Worm (Caenorhabditis elegans) whole organism, L3 larva: Measurements from ENCODE around the gene ZC443.3.

Source experiments
- R02D3.7 ChIP-seq: fragments of 150-350 bp; optimal IDR thresholded peaks from 2 replicates; lab custom pipeline; 2014; ENCODE audit warnings: missing biosample characterization, missing genetic modification characterization
- ZK546.5 ChIP-seq: sonication (generic microtip); optimal IDR thresholded peaks from 2 replicates; lab custom pipeline; 2017; ENCODE audit warnings: missing biosample characterization, missing genetic modification characterization
- ceh-82 ChIP-seq: fragments of 150-350 bp; optimal IDR thresholded peaks from 2 replicates; lab custom pipeline; 2014; ENCODE audit warnings: missing biosample characterization, missing genetic modification characterization
- egl-27 ChIP-seq: sonication (generic microtip); optimal IDR thresholded peaks from 4 replicates; lab custom pipeline; 2017; ENCODE audit warnings: missing biosample characterization, missing genetic modification reagents, missing genetic modification characterization
- egl-5 ChIP-seq: fragments of 150-350 bp; optimal IDR thresholded peaks from 2 replicates; lab custom pipeline; 2017; ENCODE audit warnings: missing biosample characterization, missing genetic modification reagents, missing genetic modification characterization, inconsistent platforms
- elt-1 ChIP-seq: fragments of 150-350 bp; optimal IDR thresholded peaks from 2 replicates; lab custom pipeline; 2014; ENCODE audit warnings: missing biosample characterization, missing genetic modification characterization
- elt-3 ChIP-seq, 3 experiments: fragments of 150-350 bp in 1 of 3; sonication (generic microtip) in 2 of 3; optimal IDR thresholded peaks; 2 replicates in 2 of 3; 4 replicates in 1 of 3; lab custom pipeline; 2014 to 2017; ENCODE audit warnings: missing biosample characterization in 3 of 3, missing genetic modification characterization in 3 of 3
- fkh-10 ChIP-seq: sonication (generic microtip); optimal IDR thresholded peaks from 2 replicates; lab custom pipeline; 2017; ENCODE audit warnings: missing biosample characterization, missing genetic modification reagents, missing genetic modification characterization
- fkh-2 ChIP-seq: fragments of 150-350 bp; optimal IDR thresholded peaks from 2 replicates; lab custom pipeline; 2014; ENCODE audit warnings: missing biosample characterization, missing genetic modification reagents, missing genetic modification characterization
- fos-1 ChIP-seq: fragments of 150-350 bp; optimal IDR thresholded peaks from 2 replicates; lab custom pipeline; 2014; ENCODE audit warnings: missing biosample characterization, missing genetic modification characterization
- lin-15B ChIP-seq: fragments of 150-350 bp; optimal IDR thresholded peaks from 2 replicates; lab custom pipeline; 2014; ENCODE audit warnings: missing biosample characterization, missing genetic modification characterization
- lin-39 ChIP-seq: fragments of 150-350 bp; optimal IDR thresholded peaks from 2 replicates; lab custom pipeline; 2018; ENCODE audit warnings: missing biosample characterization, missing genetic modification reagents, missing genetic modification characterization
- lsy-12 ChIP-seq: sonication (generic microtip); optimal IDR thresholded peaks from 2 replicates; lab custom pipeline; 2016; ENCODE audit warnings: mild to moderate bottlenecking, missing genetic modification characterization, missing compliant biosample characterization
- mdl-1 ChIP-seq: fragments of 150-350 bp; optimal IDR thresholded peaks from 2 replicates; lab custom pipeline; 2014; ENCODE audit warnings: missing biosample characterization, missing genetic modification characterization
- mml-1 ChIP-seq: fragments of 150-350 bp; sonication (generic microtip); optimal IDR thresholded peaks from 3 replicates; lab custom pipeline; 2014; ENCODE audit warnings: missing biosample characterization, missing genetic modification characterization
- nfya-1 ChIP-seq: sonication (generic microtip); optimal IDR thresholded peaks from 2 replicates; lab custom pipeline; 2017; ENCODE audit warnings: missing genetic modification characterization, mild to moderate bottlenecking, missing compliant biosample characterization, antibody characterized with exemption, moderate library complexity; ENCODE audit not compliant: insufficient read depth
- nhr-11 ChIP-seq: fragments of 150-350 bp; optimal IDR thresholded peaks from 2 replicates; lab custom pipeline; 2014; ENCODE audit warnings: missing biosample characterization, missing genetic modification characterization
- nhr-12 ChIP-seq: fragments of 150-350 bp; optimal IDR thresholded peaks from 2 replicates; lab custom pipeline; 2014; ENCODE audit warnings: missing biosample characterization, missing genetic modification characterization
- nhr-28 ChIP-seq: fragments of 150-350 bp; optimal IDR thresholded peaks from 2 replicates; lab custom pipeline; 2014; ENCODE audit warnings: missing biosample characterization, missing genetic modification characterization
- nhr-76 ChIP-seq: fragments of 150-350 bp; sonication (generic microtip); optimal IDR thresholded peaks from 5 replicates; lab custom pipeline; 2014; ENCODE audit warnings: missing biosample characterization, missing genetic modification characterization
- pha-4 ChIP-seq: fragments of 150-350 bp; optimal IDR thresholded peaks from 2 replicates; lab custom pipeline; 2014; ENCODE audit warnings: missing biosample characterization, missing genetic modification reagents, missing genetic modification characterization
- pqm-1 ChIP-seq: fragments of 150-350 bp; optimal IDR thresholded peaks from 2 replicates; lab custom pipeline; 2017; ENCODE audit warnings: missing biosample characterization, missing genetic modification characterization, inconsistent platforms
- sea-2 ChIP-seq: fragments of 150-350 bp; sonication (generic microtip); optimal IDR thresholded peaks from 4 replicates; lab custom pipeline; 2014; ENCODE audit warnings: missing biosample characterization, missing genetic modification reagents, missing genetic modification characterization
- skn-1 ChIP-seq: fragments of 150-350 bp; optimal IDR thresholded peaks from 2 replicates; lab custom pipeline; 2014; ENCODE audit warnings: missing biosample characterization, missing genetic modification characterization
- snpc-4 ChIP-seq: fragments of 150-350 bp; optimal IDR thresholded peaks from 2 replicates; lab custom pipeline; 2014; ENCODE audit warnings: missing biosample characterization, missing genetic modification characterization
- unc-39 ChIP-seq: sonication (generic microtip); optimal IDR thresholded peaks from 4 replicates; lab custom pipeline; 2017; ENCODE audit warnings: missing biosample characterization, missing genetic modification characterization
- unc-62 ChIP-seq: fragments of 150-350 bp; sonication (generic microtip); optimal IDR thresholded peaks from 4 replicates; lab custom pipeline; 2014; ENCODE audit warnings: missing biosample characterization, missing genetic modification reagents, missing genetic modification characterization
- zag-1 ChIP-seq: fragments of 150-350 bp; optimal IDR thresholded peaks from 2 replicates; lab custom pipeline; 2014; ENCODE audit warnings: missing biosample characterization, missing genetic modification characterization

Gene ZC443.3

ce11 chrV:12773852-12774251, 40.1 kb downstream of the ZC443.3 start:
- no peak for TF ChIP-seq nhr-11

- TF ChIP-seq snpc-4 (tag; lab: Kevin White, UChicago) (no peak), egl-27 (tag; lab: Kevin White, UChicago) (no peak), mml-1 (tag; lab: Kevin White, UChicago) (no peak), elt-3 (tag; optimal IDR thresholded peaks at IDR 0.05; lab: Kevin White, UChicago) (no peak), fos-1 (tag; lab: Kevin White, UChicago) (no peak), nhr-76 (tag; lab: Kevin White, UChicago) (no peak), ZK546.5 (tag; lab: Kevin White, UChicago) (no peak), elt-1 (tag; lab: Kevin White, UChicago) (no peak), R02D3.7 (tag; lab: Kevin White, UChicago) (no peak), sea-2 (no peak), pqm-1 (no peak), zag-1 (tag; lab: Kevin White, UChicago) (no peak), unc-62 (no peak), nfya-1 (tag; lab: Kevin White, UChicago) (no peak), ceh-82 (no peak), skn-1 (no peak), egl-5 (no peak), lin-39 (tag; lab: Kevin White, UChicago) (no peak), nhr-12 (tag; lab: Kevin White, UChicago) (no peak)
Measured at ce11 chrV:12773222-12773621, 40.7 kb downstream of the ZC443.3 start, which contains the start of gene ZC455.1. ZC455.1 (plus strand) TSS chrV:12773522.

DNA sequence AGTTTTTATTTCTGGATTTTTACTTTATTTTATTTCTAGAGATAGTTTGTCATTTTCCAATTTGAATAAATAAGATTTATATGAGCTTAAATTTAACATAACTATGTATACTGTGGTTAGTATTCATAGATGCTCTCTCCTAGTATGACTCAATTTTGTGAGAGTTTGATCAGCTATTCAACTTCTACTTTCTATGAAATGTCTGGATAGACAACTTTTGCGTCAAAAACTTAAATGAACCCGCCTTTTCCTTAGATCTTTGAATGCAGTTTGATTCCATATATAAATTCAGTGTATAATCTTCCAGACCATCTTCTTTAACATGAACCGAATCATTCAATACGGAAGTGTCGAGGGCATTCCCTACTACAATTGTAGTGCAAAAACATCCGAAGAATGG, 45.0 kb downstream of the ZC443.3 start, which contains the start of gene srt-43:
Gene srt-43 (plus strand): TSS at position 301 of the 400 bp plus-strand sequence.
- TF ChIP-seq elt-3 (tag; optimal IDR thresholded peaks at IDR 0.05; lab: Kevin White, UChicago) (no peak), mdl-1 (tag; lab: Kevin White, UChicago) (no peak), lin-39 (tag; lab: Kevin White, UChicago) (no peak), unc-39 (tag; lab: Kevin White, UChicago) (no peak), nhr-28 (no peak), fkh-2 (no peak)

DNA sequence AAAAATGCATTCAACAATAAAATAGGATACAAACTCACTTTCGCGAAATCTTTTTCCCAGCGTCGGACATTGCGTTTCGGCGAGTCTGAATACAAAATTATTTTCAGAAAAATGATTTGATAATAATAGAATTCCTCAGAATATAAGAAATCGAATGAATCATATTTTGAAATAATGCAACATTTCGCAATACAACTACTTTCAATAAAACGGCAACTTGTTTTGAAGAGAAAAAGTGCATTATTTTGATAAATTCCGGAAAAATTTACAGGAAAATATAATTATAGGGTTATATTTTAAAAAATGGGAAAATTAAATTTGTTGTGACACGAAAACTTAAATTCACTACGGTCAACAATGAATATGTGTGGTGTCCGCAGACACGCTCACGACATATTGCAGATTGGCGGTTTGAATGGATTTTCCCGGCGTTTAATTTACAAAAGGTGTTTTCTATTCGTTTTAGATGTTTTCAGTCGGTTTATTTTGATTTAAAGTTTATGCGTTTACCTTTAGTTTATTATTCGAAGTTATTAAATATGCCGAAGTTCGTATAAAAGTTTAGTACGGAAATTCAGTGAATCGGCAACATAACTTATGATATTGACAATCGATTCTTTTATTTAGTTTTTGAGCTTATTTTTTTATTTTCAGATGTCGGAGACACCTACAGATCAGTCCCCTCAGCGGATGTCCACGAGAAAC, 50.5 kb downstream of the ZC443.3 start, which contains the start of the genes abcf-1 and scc-3:
Gene abcf-1 (minus strand): TSS at position 85 of the 705 bp plus-strand sequence.
Gene scc-3 (plus strand): TSS at position 655 of the 705 bp plus-strand sequence.
- TF ChIP-seq snpc-4 (tag; lab: Kevin White, UChicago) = no peak
- no peak for TF ChIP-seq lsy-12 (tag; lab: Kevin White, UChicago)
- peak; percentile 2 for TF ChIP-seq pqm-1
- TF ChIP-seq pha-4 (tag; lab: Kevin White, UChicago) = peak; percentile 80
- TF ChIP-seq fkh-10 (GFP tag; lab: Kevin White, UChicago) = no peak
- TF ChIP-seq nfya-1 (tag; lab: Kevin White, UChicago) = peak; percentile 78
- peak; percentile 22 for TF ChIP-seq lin-15B (tag; lab: Kevin White, UChicago)
